Worm (Caenorhabditis elegans) whole organism, late embryonic: ENCODE results near the gene F22E5.23.
"Not testable (repeated sequence)": the region's sequence is repeated elsewhere in the genome, so short reads cannot be mapped to it uniquely, and the experiment has no call there.

Experiments used
- C08G9.2 ChIP-seq: sonication (generic microtip); optimal IDR thresholded peaks from 2 replicates; lab custom pipeline; 2016; ENCODE audit warnings: mild to moderate bottlenecking, missing genetic modification characterization, moderate library complexity, missing compliant biosample characterization
- C38D4.7 ChIP-seq: fragments of 200-800 bp; sonication (Bioruptor generic); optimal IDR thresholded peaks from 2 replicates; lab custom pipeline; 2018; ENCODE audit warnings: mild to moderate bottlenecking, missing genetic modification characterization, moderate library complexity, missing compliant biosample characterization
- F13H6.1 ChIP-seq: sonication (generic microtip); optimal IDR thresholded peaks from 2 replicates; lab custom pipeline; 2016; ENCODE audit warnings: missing genetic modification characterization, missing compliant biosample characterization
- K02D7.2 ChIP-seq: sonication (generic microtip); optimal IDR thresholded peaks from 2 replicates; lab custom pipeline; 2017; ENCODE audit warnings: mild to moderate bottlenecking, missing genetic modification characterization, missing compliant biosample characterization
- T23F11.4 ChIP-seq: fragments of 200-800 bp; sonication (Bioruptor generic); optimal IDR thresholded peaks from 2 replicates; lab custom pipeline; 2018; ENCODE audit warnings: mild to moderate bottlenecking, missing genetic modification characterization, missing compliant biosample characterization
- ama-1 ChIP-seq: fragments of 150-350 bp; optimal IDR thresholded peaks from 2 replicates; lab custom pipeline; 2014
- ceh-14 ChIP-seq: sonication (generic microtip); optimal IDR thresholded peaks from 2 replicates; lab custom pipeline; 2016; ENCODE audit warnings: missing genotype, missing genetic modification characterization, missing compliant biosample characterization
- ceh-18 ChIP-seq: sonication (generic microtip); optimal IDR thresholded peaks from 2 replicates; lab custom pipeline; 2016; ENCODE audit warnings: missing genetic modification characterization, missing compliant biosample characterization
- ceh-22 ChIP-seq: sonication (generic microtip); optimal IDR thresholded peaks from 2 replicates; lab custom pipeline; 2017; ENCODE audit warnings: missing biosample characterization, missing genetic modification characterization
- ceh-30 ChIP-seq: fragments of 150-350 bp; optimal IDR thresholded peaks from 2 replicates; lab custom pipeline; 2014; ENCODE audit warnings: missing biosample characterization, missing genetic modification characterization
- ceh-31 ChIP-seq: sonication (generic microtip); optimal IDR thresholded peaks from 2 replicates; lab custom pipeline; 2016; ENCODE audit warnings: missing genetic modification characterization, missing compliant biosample characterization
- ceh-34 ChIP-seq: sonication (generic microtip); optimal IDR thresholded peaks from 2 replicates; lab custom pipeline; 2016; ENCODE audit warnings: mild to moderate bottlenecking, missing genetic modification characterization, missing compliant biosample characterization
- ceh-45 ChIP-seq: fragments of 200-800 bp; sonication (Bioruptor generic); IDR thresholded peaks from 2 replicates; pipeline ENCODE4 v1.3.6; 2022; ENCODE audit warnings: missing genetic modification reagents, missing genetic modification characterization, missing compliant biosample characterization
- che-1 ChIP-seq: sonication (generic microtip); optimal IDR thresholded peaks from 2 replicates; lab custom pipeline; 2016; ENCODE audit warnings: mild to moderate bottlenecking, missing genetic modification characterization, missing compliant biosample characterization
- dmd-4 ChIP-seq: sonication (generic microtip); optimal IDR thresholded peaks from 2 replicates; lab custom pipeline; 2016; ENCODE audit warnings: borderline replicate concordance, missing genetic modification characterization, missing compliant biosample characterization
- dve-1 ChIP-seq: sonication (generic microtip); optimal IDR thresholded peaks from 2 replicates; lab custom pipeline; 2017; ENCODE audit warnings: antibody characterized with exemption, mild to moderate bottlenecking, missing genetic modification characterization, missing compliant biosample characterization
- ets-4 ChIP-seq: sonication (generic microtip); optimal IDR thresholded peaks from 2 replicates; lab custom pipeline; 2016; ENCODE audit warnings: missing genetic modification characterization, missing compliant biosample characterization
- fax-1 ChIP-seq: sonication (generic microtip); optimal IDR thresholded peaks from 2 replicates; lab custom pipeline; 2016; ENCODE audit warnings: missing genotype, missing genetic modification characterization, missing compliant biosample characterization
- fkh-10 ChIP-seq: fragments of 150-350 bp; optimal IDR thresholded peaks from 2 replicates; lab custom pipeline; 2014; ENCODE audit warnings: missing biosample characterization, missing genetic modification reagents, missing genetic modification characterization
- fkh-6 ChIP-seq: sonication (generic microtip); optimal IDR thresholded peaks from 2 replicates; lab custom pipeline; 2016; ENCODE audit warnings: missing genetic modification characterization, missing compliant biosample characterization
- hlh-30 ChIP-seq: sonication (generic microtip); optimal IDR thresholded peaks from 2 replicates; lab custom pipeline; 2017; ENCODE audit warnings: antibody characterized with exemption, missing genetic modification characterization, missing compliant biosample characterization; ENCODE audit not compliant: insufficient read depth
- hlh-6 ChIP-seq: sonication (generic microtip); optimal IDR thresholded peaks from 2 replicates; lab custom pipeline; 2016; ENCODE audit warnings: missing genotype, missing genetic modification characterization, missing compliant biosample characterization
- hlh-8 ChIP-seq: sonication (generic microtip); optimal IDR thresholded peaks from 2 replicates; lab custom pipeline; 2016; ENCODE audit warnings: missing genotype, missing genetic modification characterization, missing compliant biosample characterization
- madf-2 ChIP-seq: sonication (generic microtip); optimal IDR thresholded peaks from 2 replicates; lab custom pipeline; 2017; ENCODE audit warnings: missing genetic modification characterization, missing compliant biosample characterization
- pqm-1 ChIP-seq: sonication (generic microtip); optimal IDR thresholded peaks from 2 replicates; lab custom pipeline; 2016; ENCODE audit warnings: missing genetic modification characterization, missing compliant biosample characterization
- sdc-2 ChIP-seq: sonication (generic microtip); optimal IDR thresholded peaks from 2 replicates; lab custom pipeline; 2016; ENCODE audit warnings: missing genotype, missing genetic modification characterization, missing compliant biosample characterization
- sox-4 ChIP-seq: sonication (generic microtip); optimal IDR thresholded peaks from 2 replicates; lab custom pipeline; 2017; ENCODE audit warnings: mild to moderate bottlenecking, missing genetic modification characterization, inconsistent platforms, missing compliant biosample characterization
- tbx-7 ChIP-seq: sonication (generic microtip); optimal IDR thresholded peaks from 2 replicates; lab custom pipeline; 2016; ENCODE audit warnings: missing genotype, missing genetic modification characterization, missing compliant biosample characterization
- ttx-3 ChIP-seq: sonication (generic microtip); optimal IDR thresholded peaks from 2 replicates; lab custom pipeline; 2016; ENCODE audit warnings: missing genetic modification reagents, missing genetic modification characterization, missing compliant biosample characterization
- unc-3 ChIP-seq, 2 experiments: fragments of 200-800 bp in 1 of 2; sonication (Bioruptor generic) in 1 of 2; sonication (generic microtip) in 1 of 2; conservative IDR thresholded peaks in 1 of 2; optimal IDR thresholded peaks in 1 of 2; 2 replicates each; pipeline versions ENCODE4 v1.3.6 to Lab custom; 2016 to 2022; ENCODE audit warnings: missing compliant biosample characterization in 2 of 2, missing genetic modification characterization in 2 of 2, missing genetic modification reagents in 1 of 2
- unc-42 ChIP-seq: sonication (generic microtip); optimal IDR thresholded peaks from 2 replicates; lab custom pipeline; 2016; ENCODE audit warnings: missing genotype, missing genetic modification characterization, missing compliant biosample characterization
- unc-55 ChIP-seq: sonication (generic microtip); optimal IDR thresholded peaks from 2 replicates; lab custom pipeline; 2017; ENCODE audit warnings: missing biosample characterization, missing genetic modification reagents, missing genetic modification characterization
- unc-86 ChIP-seq: sonication (generic microtip); optimal IDR thresholded peaks from 2 replicates; lab custom pipeline; 2016; ENCODE audit warnings: missing genetic modification characterization, missing compliant biosample characterization
- zip-5 ChIP-seq: sonication (generic microtip); optimal IDR thresholded peaks from 2 replicates; lab custom pipeline; 2016; ENCODE audit warnings: missing genetic modification characterization, missing compliant biosample characterization
- ztf-16 ChIP-seq: sonication (generic microtip); optimal IDR thresholded peaks from 2 replicates; lab custom pipeline; 2017; ENCODE audit warnings: missing genetic modification characterization, missing compliant biosample characterization

Gene F22E5.23

ce11 chrII:2684208-2684607, 43.1 kb downstream of the F22E5.23 start, which contains the start of gene ceh-87:
TSS of gene ceh-87 (minus strand) at chrII:2684308.
- TF ChIP-seq hlh-6 (tag; lab: Kevin White, UChicago), result no peak
- no peak for TF ChIP-seq tbx-7 (tag; lab: Kevin White, UChicago)
- TF ChIP-seq sox-4, result no peak
- no peak for TF ChIP-seq C08G9.2 (tag; lab: Kevin White, UChicago)
- TF ChIP-seq fax-1, result no peak
- no peak for TF ChIP-seq ama-1 (lab: Kevin White, UChicago)
- TF ChIP-seq fkh-6, result no peak
- TF ChIP-seq fkh-10 (GFP tag; lab: Kevin White, UChicago), result no peak
- TF ChIP-seq, all 69 proteins: peak for 0

DNA sequence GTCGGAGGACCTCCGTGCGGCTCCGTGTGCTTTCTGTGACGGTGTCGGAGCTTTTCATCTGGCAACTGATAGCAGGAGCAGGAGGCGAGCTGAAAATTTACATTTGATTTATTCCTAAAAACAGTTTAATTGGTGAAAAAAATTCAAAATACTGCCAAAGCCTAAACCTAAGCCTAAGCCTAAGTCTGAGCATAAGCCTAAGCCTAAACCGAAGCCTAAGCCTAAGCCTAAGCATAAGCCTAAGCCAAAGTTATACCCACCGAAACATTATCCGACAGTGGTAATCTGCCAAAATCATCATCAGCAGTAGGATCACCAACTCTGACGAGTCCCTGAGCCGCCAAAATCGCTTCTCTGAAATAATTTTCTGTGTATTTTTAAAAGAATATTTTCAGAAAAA, 43.7 kb downstream of the F22E5.23 start:
- TF ChIP-seq ceh-45 (no peak), ceh-31 (tag; lab: Kevin White, UChicago) (no peak), sox-4 (no peak), ceh-22 (no peak), pqm-1 (tag; lab: Kevin White, UChicago) (no peak), zip-5 (no peak)
- TF ChIP-seq, all 69 proteins: peak for 0

DNA sequence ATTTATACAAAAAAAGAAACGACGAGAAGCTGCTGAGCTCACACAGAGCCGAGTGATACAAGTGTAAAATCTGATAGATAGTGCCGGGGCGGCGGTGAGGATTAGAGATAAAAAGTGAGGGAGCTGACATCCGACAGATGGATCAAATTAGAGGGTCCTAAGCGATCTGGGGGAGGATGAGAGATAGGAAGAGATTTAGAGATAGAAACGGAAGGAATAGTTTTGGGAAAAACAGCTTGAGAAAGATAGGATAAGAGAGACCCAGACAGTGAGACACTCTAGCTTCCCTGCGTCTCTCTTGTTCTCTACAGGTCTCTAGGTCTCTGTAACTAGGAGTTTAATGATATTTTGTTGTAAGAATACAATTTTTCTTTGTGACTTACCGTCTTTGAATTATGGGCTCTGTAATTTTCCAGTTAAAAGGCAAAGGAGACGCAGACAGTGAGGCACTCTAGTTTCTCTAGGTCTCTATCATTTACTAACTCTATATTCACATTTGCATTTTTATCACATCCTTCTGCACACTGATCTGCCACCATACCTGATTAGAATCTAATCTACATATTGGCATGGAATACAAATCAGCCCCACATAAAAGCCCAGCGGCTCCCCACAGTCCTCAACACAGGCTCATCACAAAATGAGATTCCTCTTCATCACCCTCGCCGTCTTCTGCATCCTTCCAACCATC, 46.0 kb downstream of the F22E5.23 start, which contains the start of the genes sup-9 and nspf-1:
Gene sup-9, minus strand, starts transcription at position 43 of the 691 bp plus-strand sequence.
Gene nspf-1, plus strand, starts transcription at position 641 of the 691 bp plus-strand sequence.
- TF ChIP-seq ceh-34 (tag; lab: Kevin White, UChicago), result no peak
- TF ChIP-seq ttx-3 (tag; lab: Kevin White, UChicago), result no peak
- TF ChIP-seq unc-42 (tag; lab: Kevin White, UChicago), result peak; percentile 45
- no peak for TF ChIP-seq fkh-10 (GFP tag; lab: Kevin White, UChicago)
- no peak for TF ChIP-seq dmd-4 (tag; lab: Kevin White, UChicago)
- TF ChIP-seq dve-1 (tag; lab: Kevin White, UChicago), result no peak
- TF ChIP-seq madf-2, result no peak
- TF ChIP-seq hlh-8 (tag; lab: Kevin White, UChicago), result peak; percentile 52
- no peak for TF ChIP-seq che-1 (tag; lab: Kevin White, UChicago)
- peak; percentile 35 for TF ChIP-seq unc-55 (GFP tag; lab: Kevin White, UChicago)
- TF ChIP-seq T23F11.4 (GFP tag; lab: Kevin White, UChicago), result no peak
- TF ChIP-seq ceh-18 (tag; lab: Kevin White, UChicago), result peak; percentile 36

DNA sequence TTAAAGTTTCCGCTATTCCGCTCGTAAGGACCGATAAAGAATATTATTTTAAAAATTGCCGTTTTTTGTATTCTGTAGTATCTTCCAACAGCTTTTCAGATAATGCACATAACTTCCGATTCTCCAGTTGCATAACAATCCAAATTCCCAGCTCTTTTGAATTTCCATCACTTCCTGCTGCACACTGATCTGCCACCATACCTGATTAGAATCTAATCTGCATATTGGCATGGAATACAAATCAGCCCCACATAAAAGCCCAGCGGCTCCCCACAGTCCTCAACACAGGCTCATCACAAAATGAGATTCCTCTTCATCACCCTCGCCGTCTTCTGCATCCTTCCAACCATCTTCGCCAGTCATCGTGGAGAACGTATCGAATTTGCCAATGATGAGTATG, 47.5 kb downstream of the F22E5.23 start, which contains the start of gene nspf-2:
Gene nspf-2, plus strand, starts transcription at position 301 of the 400 bp plus-strand sequence.
- TF ChIP-seq ztf-16, K02D7.2, ceh-18 (tag; lab: Kevin White, UChicago): not testable (repeated sequence)
- TF ChIP-seq, all 69 proteins: peak for 0; not testable (repeated sequence) for 69

- no peak for TF ChIP-seq hlh-8 (tag; lab: Kevin White, UChicago)
- no peak for TF ChIP-seq fkh-10 (GFP tag; lab: Kevin White, UChicago)
- no peak for TF ChIP-seq hlh-30 (tag; lab: Kevin White, UChicago)
- TF ChIP-seq ceh-14, result no peak
- TF ChIP-seq sdc-2 (tag; lab: Kevin White, UChicago), result no peak
- no peak for TF ChIP-seq ets-4
- no peak for TF ChIP-seq fax-1
- TF ChIP-seq unc-3 (GFP tag; conservative IDR thresholded peaks at IDR 0.05; lab: Robert Waterston, UW), result no peak
- no peak for TF ChIP-seq unc-3 (tag; optimal IDR thresholded peaks at IDR 0.05; lab: Kevin White, UChicago)
- no peak for TF ChIP-seq C38D4.7 (GFP tag; lab: Kevin White, UChicago)
- no peak for TF ChIP-seq unc-86
- TF ChIP-seq F13H6.1 (tag; lab: Kevin White, UChicago), result no peak
- TF ChIP-seq madf-2, result no peak
- TF ChIP-seq ttx-3 (tag; lab: Kevin White, UChicago), result no peak
- no peak for TF ChIP-seq T23F11.4 (GFP tag; lab: Kevin White, UChicago)
- no peak for TF ChIP-seq ceh-30 (tag; lab: Kevin White, UChicago)
These were observed 49.0 kb downstream of the F22E5.23 start, which contains the start of gene nspf-3 for ce11 chrII:2690080-2690479. TSS of gene nspf-3 (minus strand) at chrII:2690180.
